Worm (Caenorhabditis elegans) whole organism, early embryonic: ENCODE data around the gene mig-21.

Experiments
- B0310.2 ChIP-seq: sonication (generic microtip); optimal IDR thresholded peaks from 2 replicates; lab custom pipeline; 2016; ENCODE audit warnings: mild to moderate bottlenecking, missing genetic modification characterization, missing compliant biosample characterization
- F13C5.2 ChIP-seq: sonication (generic microtip); optimal IDR thresholded peaks from 2 replicates; lab custom pipeline; 2017; ENCODE audit warnings: mild to moderate bottlenecking, missing genetic modification characterization, inconsistent platforms, missing compliant biosample characterization
- aly-1 ChIP-seq: sonication (generic microtip); optimal IDR thresholded peaks from 2 replicates; lab custom pipeline; 2016; ENCODE audit warnings: missing genetic modification characterization, missing compliant biosample characterization
- ama-1 ChIP-seq: fragments of 150-350 bp; optimal IDR thresholded peaks from 2 replicates; lab custom pipeline; 2014
- ceh-13 ChIP-seq: fragments of 200-800 bp; sonication (Bioruptor generic); optimal IDR thresholded peaks from 2 replicates; lab custom pipeline; 2018; ENCODE audit warnings: mild to moderate bottlenecking, missing genetic modification characterization, missing compliant biosample characterization
- ceh-36 ChIP-seq: sonication (generic microtip); optimal IDR thresholded peaks from 2 replicates; lab custom pipeline; 2016; ENCODE audit warnings: missing genetic modification characterization, inconsistent platforms, missing compliant biosample characterization
- ets-7 ChIP-seq: sonication (generic microtip); optimal IDR thresholded peaks from 2 replicates; lab custom pipeline; 2016; ENCODE audit warnings: missing genotype, missing genetic modification characterization, missing compliant biosample characterization
- flt-1 ChIP-seq: fragments of 200-800 bp; sonication (Bioruptor generic); IDR thresholded peaks from 2 replicates; pipeline ENCODE4 v1.3.6; 2022; ENCODE audit warnings: missing genetic modification characterization, missing compliant biosample characterization
- hmbx-1 ChIP-seq: sonication (generic microtip); optimal IDR thresholded peaks from 2 replicates; lab custom pipeline; 2016; ENCODE audit warnings: mild to moderate bottlenecking, missing genetic modification characterization, missing compliant biosample characterization
- hmg-4 ChIP-seq: fragments of 200-800 bp; sonication (Bioruptor generic); optimal IDR thresholded peaks from 2 replicates; lab custom pipeline; 2018; ENCODE audit warnings: mild to moderate bottlenecking, missing genetic modification characterization, missing compliant biosample characterization
- hnd-1 ChIP-seq: sonication (generic microtip); optimal IDR thresholded peaks from 2 replicates; lab custom pipeline; 2016; ENCODE audit warnings: missing genetic modification characterization, missing compliant biosample characterization
- pes-1 ChIP-seq: fragments of 200-800 bp; sonication (Bioruptor generic); IDR thresholded peaks from 2 replicates; pipeline ENCODE4 v1.3.6; 2022; ENCODE audit warnings: missing genetic modification reagents, missing genetic modification characterization, missing compliant biosample characterization
- scrt-1 ChIP-seq: fragments of 200-800 bp; sonication (Bioruptor generic); IDR thresholded peaks from 2 replicates; pipeline ENCODE4 v1.3.6; 2022; ENCODE audit warnings: missing genetic modification characterization, missing compliant biosample characterization
- sea-1 ChIP-seq: fragments of 200-800 bp; sonication (Bioruptor generic); conservative IDR thresholded peaks from 2 replicates; pipeline ENCODE4 v1.3.6; 2022; ENCODE audit warnings: missing genetic modification characterization, missing compliant biosample characterization
- tbx-11 ChIP-seq: fragments of 200-800 bp; sonication (Bioruptor generic); IDR thresholded peaks from 2 replicates; pipeline ENCODE4 v1.3.6; 2022; ENCODE audit warnings: missing genetic modification characterization, missing compliant biosample characterization
- tbx-37 ChIP-seq: fragments of 200-800 bp; sonication (Bioruptor generic); conservative IDR thresholded peaks from 2 replicates; pipeline ENCODE4 v1.3.6; 2022; ENCODE audit warnings: missing genetic modification reagents, missing genetic modification characterization, missing compliant biosample characterization
- tra-4 ChIP-seq: sonication (generic microtip); optimal IDR thresholded peaks from 2 replicates; lab custom pipeline; 2017; ENCODE audit warnings: missing genetic modification characterization, missing compliant biosample characterization

Gene mig-21

DNA sequence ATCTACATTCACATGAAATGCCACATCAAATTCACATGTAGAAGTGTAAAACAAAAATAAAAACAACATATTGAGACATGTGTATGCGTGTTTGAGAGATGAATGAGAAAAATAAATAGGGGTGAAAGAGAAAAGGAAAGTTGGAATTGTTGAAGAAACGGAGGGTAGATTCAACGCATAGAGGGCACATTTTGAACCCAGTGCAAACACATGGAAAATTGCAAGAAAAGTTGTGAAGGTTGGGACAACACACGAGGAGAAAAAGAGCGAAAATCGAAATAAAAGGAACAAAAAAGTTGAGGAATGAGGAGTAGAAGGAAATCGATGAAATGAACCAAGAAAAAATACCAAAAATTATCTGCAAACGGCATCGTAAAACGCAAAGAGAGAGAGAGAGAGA is 38.6 kb downstream of the mig-21 start:
- TF ChIP-seq tbx-11 (GFP tag; lab: Robert Waterston, UW) (no peak), pes-1 (GFP tag; lab: Robert Waterston, UW) (no peak), sea-1 (GFP tag; lab: Robert Waterston, UW) (no peak), ets-7 (tag; lab: Kevin White, UChicago) (no peak)

DNA sequence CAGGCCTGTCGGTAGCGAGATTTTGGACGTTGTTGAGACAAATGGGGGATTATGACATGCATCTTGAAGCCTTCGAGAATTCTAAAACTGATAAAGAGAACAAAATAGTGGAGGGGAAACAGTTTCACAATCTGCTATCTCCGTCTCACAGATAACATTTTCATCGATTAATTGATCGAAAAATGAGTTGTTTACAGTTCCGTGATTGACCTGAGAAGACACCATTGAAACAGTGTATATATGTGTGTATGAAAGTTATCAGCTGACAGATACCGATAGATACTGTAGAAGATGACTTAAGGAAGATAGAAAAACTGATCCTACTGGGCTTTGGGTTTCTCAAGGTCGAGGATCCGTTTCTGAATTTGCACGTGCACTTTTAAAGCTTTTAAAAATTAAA is 39.0 kb downstream of the mig-21 start:
- TF ChIP-seq pes-1 (GFP tag; lab: Robert Waterston, UW) = no peak

DNA sequence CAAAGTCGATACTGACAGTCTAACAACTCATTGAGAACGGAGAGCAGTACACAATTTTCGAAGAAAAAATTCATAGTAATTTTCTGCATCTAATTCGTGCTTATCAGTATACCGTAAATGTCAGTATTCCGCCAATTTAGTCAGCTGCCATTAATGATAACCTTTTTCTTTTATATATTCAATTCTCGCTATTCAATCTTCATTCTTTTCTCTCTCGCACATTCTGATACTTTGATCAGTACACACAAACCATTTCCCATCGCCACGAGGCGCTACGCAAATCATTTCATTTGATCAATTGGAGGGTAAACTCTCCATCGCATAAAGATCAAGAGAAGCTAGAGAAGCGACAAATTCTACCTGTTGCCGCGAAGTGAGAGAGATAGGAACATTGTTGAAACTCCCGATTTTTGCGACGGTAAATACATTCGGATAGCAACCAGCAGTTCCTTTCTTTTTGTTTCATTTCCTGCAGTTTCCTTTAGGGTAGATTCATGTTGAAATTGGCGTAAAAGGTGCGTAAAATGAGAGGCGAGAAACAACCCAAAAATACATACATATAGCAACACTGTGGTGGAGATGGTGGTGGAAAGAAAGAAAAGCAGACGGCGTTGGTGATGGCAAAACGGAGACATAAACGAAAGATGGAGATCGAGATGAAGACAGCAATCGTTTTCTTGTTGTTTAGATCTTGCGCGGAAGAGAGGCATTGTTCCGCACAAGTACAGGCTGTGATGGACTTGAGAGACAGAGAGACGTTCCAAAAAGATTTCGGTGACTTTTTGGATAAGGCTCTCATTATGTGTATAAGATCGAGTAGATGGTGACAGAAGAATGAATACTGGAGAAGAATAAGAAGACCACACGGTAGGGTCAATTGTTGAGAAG is 39.8 kb downstream of the mig-21 start:
- TF ChIP-seq ama-1 = no peak
- no peak for TF ChIP-seq aly-1 (tag; lab: Kevin White, UChicago)
- TF ChIP-seq hnd-1 (tag; lab: Kevin White, UChicago) = no peak
- TF ChIP-seq tra-4 (tag; lab: Kevin White, UChicago) = no peak
- TF ChIP-seq ceh-13 (GFP tag; lab: Kevin White, UChicago) = no peak
- no peak for TF ChIP-seq B0310.2 (tag; lab: Kevin White, UChicago)
- TF ChIP-seq flt-1 = no peak

DNA sequence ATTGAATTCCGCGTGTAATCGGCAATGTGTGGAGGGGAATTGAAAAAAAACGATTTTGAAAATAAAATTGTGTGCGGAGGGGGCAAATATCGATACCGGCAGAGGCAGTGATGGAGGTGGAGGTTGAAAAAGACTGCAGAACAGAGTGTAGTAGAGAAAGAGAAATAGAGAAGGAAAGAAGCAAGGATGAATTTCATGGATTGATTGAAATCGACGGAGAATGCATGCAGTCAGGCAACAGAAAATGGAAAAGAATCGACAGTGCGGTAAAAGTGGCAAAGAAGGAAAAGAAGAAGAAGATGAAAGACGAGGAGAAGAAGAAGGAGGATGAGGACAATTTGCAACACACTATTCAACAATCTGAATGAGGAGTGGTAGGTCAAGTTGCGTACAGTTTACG is 41.4 kb downstream of the mig-21 start, which contains the start of gene W04D12.1:
Gene W04D12.1 (plus strand): TSS at position 111 of the 400 bp plus-strand sequence.
- no peak for TF ChIP-seq F13C5.2 (tag; lab: Kevin White, UChicago)
- no peak for TF ChIP-seq hnd-1 (tag; lab: Kevin White, UChicago)
- no peak for TF ChIP-seq B0310.2 (tag; lab: Kevin White, UChicago)
- no peak for TF ChIP-seq ama-1

DNA sequence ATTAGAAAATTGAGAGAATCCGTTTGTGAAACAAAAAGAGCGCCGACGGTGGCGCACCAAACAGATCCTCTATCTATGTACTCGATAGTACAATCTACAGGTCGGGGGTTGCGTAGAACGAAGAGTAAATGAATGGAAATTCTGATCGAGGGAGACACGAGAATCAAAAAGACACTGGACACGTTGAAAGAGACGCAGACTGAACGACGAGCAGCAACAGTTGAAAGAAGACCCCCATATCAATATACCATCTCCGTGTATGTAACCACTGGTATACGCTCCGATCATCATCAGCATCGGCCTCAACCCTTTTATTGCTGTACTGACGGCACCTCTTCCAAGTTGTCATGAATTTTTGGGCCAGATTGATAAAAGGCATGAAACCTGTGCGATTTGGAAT is 41.9 kb downstream of the mig-21 start:
- TF ChIP-seq aly-1 (tag; lab: Kevin White, UChicago) (no peak), B0310.2 (tag; lab: Kevin White, UChicago) (no peak), ets-7 (tag; lab: Kevin White, UChicago) (no peak), sea-1 (GFP tag; lab: Robert Waterston, UW) (no peak)

DNA sequence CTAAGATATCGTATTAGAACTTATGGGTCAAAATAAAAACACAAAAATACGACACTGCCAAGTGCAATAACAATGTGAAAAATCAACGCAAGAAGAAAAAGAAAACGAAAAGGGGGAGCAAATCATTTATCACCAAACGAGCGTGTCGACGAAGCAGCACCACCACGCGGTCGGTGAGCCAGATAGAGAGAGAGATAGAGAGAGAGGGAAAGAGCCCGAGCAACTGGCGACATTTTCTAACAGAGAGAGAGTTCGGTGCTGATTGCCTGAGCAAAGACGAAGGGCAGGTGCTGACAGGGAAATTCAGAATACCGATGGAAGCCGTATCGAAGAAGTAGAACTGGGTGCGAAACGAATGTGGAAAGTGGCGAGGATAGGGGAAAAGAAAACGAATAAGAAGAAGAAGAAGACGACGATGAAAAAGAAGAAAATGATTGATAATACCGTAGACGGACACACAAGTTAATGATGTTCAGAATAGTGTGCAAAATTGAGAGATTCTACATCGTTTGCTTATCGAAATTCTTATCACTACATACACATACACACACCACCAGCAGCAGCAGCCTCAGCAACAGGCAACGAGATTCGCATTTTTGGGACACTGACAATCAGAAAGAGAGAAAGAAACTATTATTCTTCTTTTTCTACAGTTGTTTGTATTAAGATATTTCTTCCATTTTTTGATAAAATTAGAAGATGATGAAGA is 42.9 kb downstream of the mig-21 start:
- no peak for TF ChIP-seq ets-7 (tag; lab: Kevin White, UChicago)
- no peak for TF ChIP-seq scrt-1 (GFP tag; lab: Robert Waterston, UW)
- no peak for TF ChIP-seq hmg-4 (GFP tag; lab: Kevin White, UChicago)

DNA sequence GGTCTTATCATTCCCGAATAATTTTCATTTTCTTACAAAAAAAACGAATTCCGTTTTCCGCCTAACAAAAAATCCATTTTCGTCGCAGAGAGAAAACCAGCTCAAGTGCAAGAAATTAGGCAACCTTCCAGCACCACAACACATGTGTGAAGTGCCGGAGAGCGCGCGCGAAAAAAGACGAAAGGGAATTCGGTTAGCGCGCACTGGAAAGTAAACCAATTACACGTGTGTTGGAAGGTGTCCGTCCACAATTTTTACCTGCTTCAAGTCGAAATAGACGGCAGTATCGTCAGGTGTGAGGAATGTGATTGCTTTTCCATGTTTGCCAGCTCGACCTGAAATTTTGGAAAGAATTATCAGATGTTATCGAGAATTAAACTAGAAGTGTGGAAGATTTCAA is 43.5 kb downstream of the mig-21 start:
- TF ChIP-seq flt-1 (no peak), ama-1 (no peak), tbx-11 (GFP tag; lab: Robert Waterston, UW) (no peak), ceh-13 (GFP tag; lab: Kevin White, UChicago) (no peak), aly-1 (tag; lab: Kevin White, UChicago) (no peak), scrt-1 (GFP tag; lab: Robert Waterston, UW) (no peak), tra-4 (tag; lab: Kevin White, UChicago) (no peak), hmg-4 (GFP tag; lab: Kevin White, UChicago) (no peak), ceh-36 (tag; lab: Kevin White, UChicago) (no peak), sea-1 (GFP tag; lab: Robert Waterston, UW) (no peak), hnd-1 (tag; lab: Kevin White, UChicago) (no peak), tbx-37 (GFP tag; lab: Robert Waterston, UW) (no peak), F13C5.2 (tag; lab: Kevin White, UChicago) (no peak), hmbx-1 (tag; lab: Kevin White, UChicago) (no peak), B0310.2 (tag; lab: Kevin White, UChicago) (no peak), ets-7 (tag; lab: Kevin White, UChicago) (no peak), pes-1 (GFP tag; lab: Robert Waterston, UW) (no peak)

DNA sequence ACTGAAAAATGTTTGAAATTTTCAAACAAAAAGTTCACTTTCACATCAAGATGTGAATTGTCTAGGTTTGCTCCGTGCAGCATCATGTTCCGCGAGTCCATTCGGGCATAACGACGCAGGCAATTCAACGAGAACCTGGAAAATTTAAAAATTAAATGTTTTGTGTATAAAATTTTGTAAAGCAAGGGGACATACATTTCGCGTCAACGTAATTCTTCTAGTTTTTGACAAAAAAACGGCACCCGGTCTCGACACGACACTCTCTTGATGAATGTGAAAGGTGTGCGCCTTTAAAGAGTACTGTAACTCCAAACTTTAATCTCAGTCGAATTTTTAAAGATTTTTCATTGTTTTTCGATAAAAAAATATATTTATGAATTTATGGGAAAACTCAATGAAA is 44.1 kb downstream of the mig-21 start, which contains the start of gene R12B2.6:
Gene R12B2.6 (minus strand): TSS at position 101 of the 400 bp plus-strand sequence.
- TF ChIP-seq tra-4 (tag; lab: Kevin White, UChicago) (no peak), sea-1 (GFP tag; lab: Robert Waterston, UW) (no peak), pes-1 (GFP tag; lab: Robert Waterston, UW) (no peak), scrt-1 (GFP tag; lab: Robert Waterston, UW) (no peak), B0310.2 (tag; lab: Kevin White, UChicago) (no peak), hmg-4 (GFP tag; lab: Kevin White, UChicago) (no peak), flt-1 (no peak), ets-7 (tag; lab: Kevin White, UChicago) (no peak), ceh-13 (GFP tag; lab: Kevin White, UChicago) (no peak), ama-1 (no peak), hnd-1 (tag; lab: Kevin White, UChicago) (no peak), hmbx-1 (tag; lab: Kevin White, UChicago) (no peak), F13C5.2 (tag; lab: Kevin White, UChicago) (no peak), tbx-11 (GFP tag; lab: Robert Waterston, UW) (no peak), ceh-36 (tag; lab: Kevin White, UChicago) (no peak), aly-1 (tag; lab: Kevin White, UChicago) (no peak), tbx-37 (GFP tag; lab: Robert Waterston, UW) (no peak)
